Fruit fly (Drosophila melanogaster) whole organism: ENCODE measurements around the gene cad.

Source experiments
- CG8478 ChIP-seq: fragments of >200 bp; optimal IDR thresholded peaks from 2 replicates; lab custom pipeline; 2018; ENCODE audit warnings: inconsistent platforms
- Dll ChIP-seq: fragments of >200 bp; optimal IDR thresholded peaks from 2 replicates; lab custom pipeline; 2017
- EcR ChIP-seq, 2 experiments: fragments of >200 bp; optimal IDR thresholded peaks; 2 replicates each; lab custom pipeline; 2017; ENCODE audit warnings: missing biosample characterization in 2 of 2, missing genetic modification characterization in 2 of 2, missing genetic modification reagents in 2 of 2
- pan ChIP-seq: fragments of >200 bp; optimal IDR thresholded peaks from 2 replicates; lab custom pipeline; 2017
- psq ChIP-seq: fragments of >200 bp; optimal IDR thresholded peaks from 2 replicates; lab custom pipeline; 2017
- usp ChIP-seq: fragments of >200 bp; optimal IDR thresholded peaks from 2 replicates; lab custom pipeline; 2017; ENCODE audit warnings: missing biosample characterization, missing genetic modification characterization, mixed read lengths

DNA sequence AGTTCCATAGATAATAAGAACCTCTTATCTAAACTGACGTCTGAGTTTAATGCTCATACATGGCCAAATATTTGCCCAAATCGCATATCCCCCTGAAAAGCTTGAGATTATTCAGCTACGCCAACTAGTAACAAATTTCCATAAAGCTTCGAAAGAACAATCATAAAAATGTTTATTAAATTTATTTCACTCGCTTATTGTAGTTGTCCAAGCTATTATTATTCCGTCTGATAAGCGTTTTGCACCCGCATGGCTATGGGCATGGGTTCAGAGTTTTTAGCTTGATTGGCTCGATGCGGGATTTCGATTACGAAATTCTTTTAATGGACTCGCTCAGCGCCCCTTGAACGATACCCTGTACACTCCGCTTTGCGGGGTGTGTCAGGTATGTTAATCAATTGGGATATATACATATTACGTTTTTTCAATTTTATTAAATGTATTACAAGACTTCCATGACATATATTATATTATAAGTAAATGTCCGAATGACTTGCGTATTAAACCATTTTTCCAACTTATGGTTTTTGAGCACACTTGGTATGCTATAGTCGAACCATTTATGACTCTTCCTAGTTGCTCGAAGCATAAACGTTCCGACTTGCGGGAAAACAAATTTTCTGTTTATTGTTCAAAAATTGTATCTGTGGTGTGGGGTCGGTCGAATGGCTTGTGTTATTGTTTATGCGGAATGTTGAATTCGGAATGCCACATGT is 35.3 kb downstream of the cad start:
- TF ChIP-seq usp (GFP tag; lab: Kevin White, UChicago) = no peak
- TF ChIP-seq pan = peak; percentile 79
- TF ChIP-seq CG8478 (lab: Kevin White, UChicago) = no peak
- no peak for TF ChIP-seq psq (lab: Kevin White, UChicago)
- no peak for TF ChIP-seq Dll
- TF ChIP-seq EcR (GFP tag; optimal IDR thresholded peaks at IDR 0.05; lab: Kevin White, UChicago) = no peak
